Fruit fly (Drosophila melanogaster): Measurements from ENCODE around the gene CG13857.

The CG13857 gene

DNA sequence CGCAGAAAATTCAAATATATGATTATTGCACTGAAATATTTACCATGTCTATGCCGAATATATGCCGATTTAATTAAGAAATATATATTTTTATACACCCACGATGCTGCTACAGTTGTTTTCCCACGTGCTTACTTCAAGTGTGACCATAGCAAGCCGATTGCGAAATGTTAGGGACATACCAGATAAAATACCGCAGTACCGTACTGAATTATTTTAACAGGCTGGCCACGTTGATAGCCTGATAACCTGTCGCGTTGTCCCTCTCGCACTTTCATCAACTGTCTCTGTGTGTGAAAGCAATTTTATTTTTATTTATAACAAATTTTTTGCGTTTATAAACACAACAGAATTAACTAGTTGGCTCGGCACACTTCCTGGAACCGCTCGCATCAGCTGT is 27.0 kb upstream of the CG13857 start, which contains the start of the genes Nop56 and mats:
Nop56 (minus strand) TSS at position 158 of the 400 bp plus-strand sequence.
mats (plus strand) TSS at position 251 of the 400 bp plus-strand sequence.
- no peak for TF ChIP-seq ttk (GFP tag; IDR thresholded peaks at IDR 0.05)
- TF ChIP-seq bbx (GFP tag; IDR thresholded peaks at IDR 0.05; ENCODE audit: partially characterized antibody) = no peak; the same call in 1 of the 2 replicates
- TF ChIP-seq dati (GFP tag; IDR thresholded peaks at IDR 0.05) = no peak
- TF ChIP-seq CG31365 (tag; optimal IDR thresholded peaks at IDR 0.05) = no peak
- no peak for TF ChIP-seq Doc2 (GFP tag; IDR thresholded peaks at IDR 0.05)
- peak; percentile 40 for TF ChIP-seq CG3995 (GFP tag; optimal IDR thresholded peaks at IDR 0.05)
- TF ChIP-seq Antp (GFP tag; optimal IDR thresholded peaks at IDR 0.05) = no peak
- TF ChIP-seq CG18619 (GFP tag; optimal IDR thresholded peaks at IDR 0.05) = no peak
- no peak for TF ChIP-seq CG9876 (GFP tag; optimal IDR thresholded peaks at IDR 0.05)
- TF ChIP-seq sd (tag; optimal IDR thresholded peaks at IDR 0.05) = peak; percentile 79
- no peak for TF ChIP-seq Bteb2 (GFP tag; optimal IDR thresholded peaks at IDR 0.05)
- no peak for TF ChIP-seq jigr1 (GFP tag; IDR thresholded peaks at IDR 0.05)
- TF ChIP-seq CG9609 (GFP tag; optimal IDR thresholded peaks at IDR 0.05) = no peak
- TF ChIP-seq CG15479 (GFP tag; optimal IDR thresholded peaks at IDR 0.05) = peak; percentile 43
- TF ChIP-seq CG10366 (GFP tag; IDR thresholded peaks at IDR 0.05) = no peak
- TF ChIP-seq odd (GFP tag; optimal IDR thresholded peaks at IDR 0.05) = no peak
- no peak for TF ChIP-seq Adf1 (GFP tag; IDR thresholded peaks at IDR 0.05)
- no peak for TF ChIP-seq gcm2 (GFP tag; optimal IDR thresholded peaks at IDR 0.05)
- no peak for TF ChIP-seq lilli (GFP tag; optimal IDR thresholded peaks at IDR 0.05)
- no peak for TF ChIP-seq HLHmδ (GFP tag; optimal IDR thresholded peaks at IDR 0.05)
- no peak for TF ChIP-seq CG6175 (GFP tag; IDR thresholded peaks at IDR 0.05)
- TF ChIP-seq Bdp1 (GFP tag; optimal IDR thresholded peaks at IDR 0.05) = no peak
- TF ChIP-seq lola (GFP tag; optimal IDR thresholded peaks at IDR 0.05) = no peak
- TF ChIP-seq Deaf1 (tag; optimal IDR thresholded peaks at IDR 0.05) = no peak
- TF ChIP-seq CG10147 (GFP tag; optimal IDR thresholded peaks at IDR 0.05) = no peak
- peak; percentile 10; the same call in 1 of the 2 replicates for TF ChIP-seq sob (GFP tag; IDR thresholded peaks at IDR 0.05)
- TF ChIP-seq CG16779 (GFP tag; IDR thresholded peaks at IDR 0.05) = no peak
- TF ChIP-seq CG4617 (GFP tag; optimal IDR thresholded peaks at IDR 0.05; ENCODE audit: borderline replicate concordance) = peak; percentile 94
- TF ChIP-seq CG30431 (GFP tag; optimal IDR thresholded peaks at IDR 0.05) = no peak
- peak; percentile 43; the same call in 2 of the 3 replicates for TF ChIP-seq ci (GFP tag; IDR thresholded peaks at IDR 0.05)
- 0 out of 2 replicates have a peak, but pooled peaks have one; percentile 38 for TF ChIP-seq unc-4 (GFP tag; IDR thresholded peaks at IDR 0.05; ENCODE audit: partially characterized antibody)
- TF ChIP-seq chinmo (GFP tag; IDR thresholded peaks at IDR 0.05; ENCODE audit: partially characterized antibody) = 0 out of 4 replicates have a peak, but pooled peaks have one; percentile 75
- no peak for TF ChIP-seq CG2199 (GFP tag; IDR thresholded peaks at IDR 0.05)
- TF ChIP-seq bsh (GFP tag; optimal IDR thresholded peaks at IDR 0.05) = no peak
- no peak for TF ChIP-seq CG13894 (tag; optimal IDR thresholded peaks at IDR 0.05)
- TF ChIP-seq shn (GFP tag; optimal IDR thresholded peaks at IDR 0.05) = no peak
- TF ChIP-seq E2f1 (GFP tag; IDR thresholded peaks at IDR 0.05) = no peak
- TF ChIP-seq HLH4C (GFP tag; IDR thresholded peaks at IDR 0.05; ENCODE audit: partially characterized antibody) = no peak
- no peak for TF ChIP-seq Trl (optimal IDR thresholded peaks at IDR 0.05)
- TF ChIP-seq Trl (GFP tag; optimal IDR thresholded peaks at IDR 0.05) = no peak
- no peak for TF ChIP-seq p53 (GFP tag; optimal IDR thresholded peaks at IDR 0.05)
- no peak for TF ChIP-seq CG12155 (GFP tag; optimal IDR thresholded peaks at IDR 0.05)
- no peak for TF ChIP-seq oc (tag; optimal IDR thresholded peaks at IDR 0.05)
- TF ChIP-seq CrebB (tag; optimal IDR thresholded peaks at IDR 0.05) = no peak
- no peak for TF ChIP-seq Atf3 (GFP tag; optimal IDR thresholded peaks at IDR 0.05)
- no peak for TF ChIP-seq CG3838 (GFP tag; optimal IDR thresholded peaks at IDR 0.05)
- TF ChIP-seq wek (GFP tag; optimal IDR thresholded peaks at IDR 0.05) = peak; percentile 14
- TF ChIP-seq az2 (GFP tag; optimal IDR thresholded peaks at IDR 0.05) = no peak
- TF ChIP-seq YL-1 (GFP tag; optimal IDR thresholded peaks at IDR 0.05) = peak; percentile 99
- no peak for TF ChIP-seq nerfin-2 (GFP tag; IDR thresholded peaks at IDR 0.05; ENCODE audit: partially characterized antibody)
- TF ChIP-seq CG8924 (tag; optimal IDR thresholded peaks at IDR 0.05) = peak; percentile 72
- TF ChIP-seq Kr (GFP tag; optimal IDR thresholded peaks at IDR 0.05) = no peak
